Fruit fly (Drosophila melanogaster): ENCODE results near the gene nkd.

The nkd gene

dm6 chr3L:19071173-19071844 is 26.1 kb upstream of the nkd start (continued):
- TF ChIP-seq CG16815 (GFP tag; optimal IDR thresholded peaks at IDR 0.05) (no peak), E2f1 (GFP tag; IDR thresholded peaks at IDR 0.05) (no peak), CG17186 (GFP tag; optimal IDR thresholded peaks at IDR 0.05) (no peak), wek (GFP tag; optimal IDR thresholded peaks at IDR 0.05) (no peak), sug (tag; optimal IDR thresholded peaks at IDR 0.05) (peak; percentile 13), CG8089 (GFP tag; optimal IDR thresholded peaks at IDR 0.05) (no peak), sd (tag; optimal IDR thresholded peaks at IDR 0.05) (peak; percentile 80), CG9215 (GFP tag; IDR thresholded peaks at IDR 0.05) (no peak), CG18476 (GFP tag; optimal IDR thresholded peaks at IDR 0.05) (no peak), schlank (tag; optimal IDR thresholded peaks at IDR 0.05) (peak; percentile 49), hkb (optimal IDR thresholded peaks at IDR 0.05) (no peak), hkb (GFP tag; IDR thresholded peaks at IDR 0.05) (0 out of 2 replicates have a peak, but pooled peaks have one; percentile 21), sr (GFP tag; IDR thresholded peaks at IDR 0.05) (peak; percentile 98), odd (GFP tag; optimal IDR thresholded peaks at IDR 0.05) (no peak), CG2889 (GFP tag; IDR thresholded peaks at IDR 0.05) (no peak), ara (GFP tag; IDR thresholded peaks at IDR 0.05) (no peak), NK7.1 (GFP tag; optimal IDR thresholded peaks at IDR 0.05) (no peak), chm (GFP tag; IDR thresholded peaks at IDR 0.05) (0 out of 2 replicates have a peak, but pooled peaks have one; percentile 10), Aef1 (GFP tag; IDR thresholded peaks at IDR 0.05) (no peak), CG4617 (GFP tag; optimal IDR thresholded peaks at IDR 0.05; ENCODE audit: borderline replicate concordance) (no peak), knrl (GFP tag; IDR thresholded peaks at IDR 0.05; ENCODE audit: partially characterized antibody) (no peak), CG2712 (tag; optimal IDR thresholded peaks at IDR 0.05) (peak; percentile 11), dmrt11E (tag; optimal IDR thresholded peaks at IDR 0.05) (no peak), da (GFP tag; optimal IDR thresholded peaks at IDR 0.05) (no peak), nom (GFP tag; optimal IDR thresholded peaks at IDR 0.05) (no peak), hbn (GFP tag; IDR thresholded peaks at IDR 0.05; ENCODE audit: partially characterized antibody) (no peak), ro (GFP tag; IDR thresholded peaks at IDR 0.05) (no peak), CG17829 (tag; optimal IDR thresholded peaks at IDR 0.05) (no peak), D (optimal IDR thresholded peaks at IDR 0.05) (no peak), D (GFP tag; optimal IDR thresholded peaks at IDR 0.05) (peak; percentile 6), CG11504 (tag; optimal IDR thresholded peaks at IDR 0.05) (peak; percentile 41), yki (optimal IDR thresholded peaks at IDR 0.05) (no peak), bab2 (GFP tag; optimal IDR thresholded peaks at IDR 0.05) (no peak), chif (GFP tag; optimal IDR thresholded peaks at IDR 0.05) (no peak), gro (GFP tag; optimal IDR thresholded peaks at IDR 0.05) (peak; percentile 62), CG1647 (GFP tag; optimal IDR thresholded peaks at IDR 0.05) (no peak), gcm2 (GFP tag; optimal IDR thresholded peaks at IDR 0.05) (no peak), CG14860 (GFP tag; IDR thresholded peaks at IDR 0.05; ENCODE audit: partially characterized antibody) (no peak), CG6175 (GFP tag; IDR thresholded peaks at IDR 0.05) (no peak), CG13123 (GFP tag; optimal IDR thresholded peaks at IDR 0.05) (no peak), Gsc (GFP tag; IDR thresholded peaks at IDR 0.05) (no peak), lmd (GFP tag; IDR thresholded peaks at IDR 0.05) (no peak), sc (optimal IDR thresholded peaks at IDR 0.05) (no peak), sc (GFP tag; optimal IDR thresholded peaks at IDR 0.05) (no peak), fru (optimal IDR thresholded peaks at IDR 0.05) (no peak), peb (GFP tag; IDR thresholded peaks at IDR 0.05) (no peak), fd102C (GFP tag; optimal IDR thresholded peaks at IDR 0.05) (no peak), NC2β (GFP tag; optimal IDR thresholded peaks at IDR 0.05) (no peak), caup (GFP tag; optimal IDR thresholded peaks at IDR 0.05; ENCODE audit: severe bottlenecking) (peak; percentile 45), chinmo (GFP tag; IDR thresholded peaks at IDR 0.05; ENCODE audit: partially characterized antibody) (peak; percentile 86), dm (GFP tag; optimal IDR thresholded peaks at IDR 0.05) (no peak), Hr78 (GFP tag; optimal IDR thresholded peaks at IDR 0.05) (no peak)
